Fruit fly (Drosophila melanogaster): ENCODE data around the gene Proc.

- TF ChIP-seq Six4 (GFP tag; optimal IDR thresholded peaks at IDR 0.05), result no peak
- TF ChIP-seq Lim3 (GFP tag; IDR thresholded peaks at IDR 0.05), result no peak
- no peak for TF ChIP-seq z (GFP tag; IDR thresholded peaks at IDR 0.05)
Measured at dm6 chr2L:7876520-7877232, 5.4 kb upstream of the Proc start.

All from whole organism, embryonic.